Fruit fly (Drosophila melanogaster) whole organism, embryonic: ENCODE data around the gene CG5909.

Source experiments
- nerfin-1 ChIP-seq: fragments of 200-800 bp; sonication (Bioruptor generic); optimal IDR thresholded peaks from 3 replicates; lab custom pipeline; 2019; ENCODE audit warnings: missing biosample characterization, mild to moderate bottlenecking, missing genetic modification characterization, moderate library complexity
- repo ChIP-seq: fragments of 200-800 bp; sonication (Bioruptor generic); optimal IDR thresholded peaks from 2 replicates; lab custom pipeline; 2016; ENCODE audit warnings: missing biosample characterization, missing genetic modification characterization
- usp ChIP-seq: fragments of >200 bp; optimal IDR thresholded peaks from 2 replicates; lab custom pipeline; 2017; ENCODE audit warnings: missing biosample characterization, missing genetic modification characterization

dm6 chr3R:27128723-27129122 lies 32.2 kb upstream of the CG5909 start:
- TF ChIP-seq repo (no peak), usp (GFP tag; lab: Kevin White, UChicago) (no peak), nerfin-1 (no peak)
